Fruit fly (Drosophila melanogaster) whole organism, embryonic: Measurements from ENCODE around the gene retm.

ENCODE experiments used
- CG10366 ChIP-seq: fragments of 200-800 bp; sonication (Bioruptor generic); IDR thresholded peaks from 2 replicates; pipeline ENCODE4 v1.3.6; 2022; ENCODE audit warnings: missing biosample characterization, missing genetic modification characterization
- CG10431 ChIP-seq: fragments of 200-800 bp; sonication (Bioruptor generic); optimal IDR thresholded peaks from 3 replicates; lab custom pipeline; 2018; ENCODE audit warnings: missing biosample characterization, mild to moderate bottlenecking, missing genetic modification characterization
- CG10654 ChIP-seq: fragments of 200-800 bp; sonication (Bioruptor generic); optimal IDR thresholded peaks from 2 replicates; lab custom pipeline; 2016; ENCODE audit warnings: missing biosample characterization, missing genetic modification characterization
- CG10979 ChIP-seq: fragments of 200-800 bp; sonication (Bioruptor generic); optimal IDR thresholded peaks from 2 replicates; lab custom pipeline; 2018; ENCODE audit warnings: missing biosample characterization, mild to moderate bottlenecking, missing genetic modification characterization, moderate library complexity
- CG11085 ChIP-seq: fragments of 200-800 bp; sonication (Bioruptor generic); IDR thresholded peaks from 2 replicates; pipeline ENCODE4 v1.3.6; 2022; ENCODE audit warnings: missing biosample characterization, missing genetic modification characterization
- CG13624 ChIP-seq: fragments of 200-800 bp; sonication (Bioruptor generic); optimal IDR thresholded peaks from 2 replicates; lab custom pipeline; 2016; ENCODE audit warnings: missing biosample characterization, missing genetic modification characterization
- CG14050 ChIP-seq: fragments of 200-800 bp; sonication (Bioruptor generic); IDR thresholded peaks from 3 replicates; pipeline ENCODE4 v1.3.6; 2022; ENCODE audit warnings: missing biosample characterization, missing genetic modification characterization
- CG14441 ChIP-seq: fragments of 200-800 bp; sonication (Bioruptor generic); IDR thresholded peaks from 2 replicates; pipeline ENCODE4 v1.3.6; 2022; ENCODE audit warnings: missing biosample characterization, missing genetic modification characterization
- CG15011 ChIP-seq: fragments of 200-800 bp; sonication (Bioruptor generic); optimal IDR thresholded peaks from 3 replicates; lab custom pipeline; 2018; ENCODE audit warnings: missing biosample characterization, mild to moderate bottlenecking, missing genetic modification characterization
- CG17802 ChIP-seq: fragments of 200-800 bp; sonication (Bioruptor generic); optimal IDR thresholded peaks from 2 replicates; lab custom pipeline; 2018; ENCODE audit warnings: missing biosample characterization, mild to moderate bottlenecking, missing genetic modification characterization, moderate library complexity
- CG30431 ChIP-seq: fragments of 200-800 bp; sonication (Bioruptor generic); optimal IDR thresholded peaks from 2 replicates; lab custom pipeline; 2017; ENCODE audit warnings: missing biosample characterization, missing genetic modification characterization
- CG3281 ChIP-seq: fragments of 200-800 bp; sonication (Bioruptor generic); optimal IDR thresholded peaks from 3 replicates; lab custom pipeline; 2017; ENCODE audit warnings: missing biosample characterization, mild to moderate bottlenecking, missing genetic modification characterization
- CG33213 ChIP-seq: fragments of 200-800 bp; sonication (Bioruptor generic); optimal IDR thresholded peaks from 3 replicates; lab custom pipeline; 2016; ENCODE audit warnings: missing biosample characterization, missing genetic modification characterization
- CG3995 ChIP-seq: fragments of 200-800 bp; sonication (Bioruptor generic); optimal IDR thresholded peaks from 3 replicates; lab custom pipeline; 2016; ENCODE audit warnings: missing biosample characterization, missing genetic modification characterization
- CG4424 ChIP-seq: fragments of 200-800 bp; sonication (Bioruptor generic); optimal IDR thresholded peaks from 3 replicates; lab custom pipeline; 2016; ENCODE audit warnings: missing biosample characterization, missing genetic modification characterization
- CG4730 ChIP-seq: fragments of 200-800 bp; sonication (Bioruptor generic); IDR thresholded peaks from 2 replicates; pipeline ENCODE4 v1.3.6; 2022; ENCODE audit warnings: missing biosample characterization, missing genetic modification characterization
- CG4820 ChIP-seq: fragments of 200-800 bp; sonication (Bioruptor generic); optimal IDR thresholded peaks from 3 replicates; lab custom pipeline; 2016; ENCODE audit warnings: missing biosample characterization, missing genetic modification characterization
- CG7372 ChIP-seq: fragments of 200-800 bp; sonication (Bioruptor generic); IDR thresholded peaks from 2 replicates; pipeline ENCODE4 v1.3.6; 2022; ENCODE audit warnings: missing biosample characterization, missing genetic modification characterization
- H2.0 ChIP-seq: fragments of 200-800 bp; sonication (Bioruptor generic); IDR thresholded peaks from 2 replicates; pipeline ENCODE4 v1.3.6; 2022; ENCODE audit warnings: missing biosample characterization, missing genetic modification characterization
- Hand ChIP-seq: fragments of 200-800 bp; sonication (Bioruptor generic); optimal IDR thresholded peaks from 2 replicates; lab custom pipeline; 2017; ENCODE audit warnings: mild to moderate bottlenecking, missing biosample characterization, missing genetic modification reagents, missing genetic modification characterization
- Hey ChIP-seq: fragments of 200-800 bp; sonication (Bioruptor generic); optimal IDR thresholded peaks from 3 replicates; lab custom pipeline; 2018; ENCODE audit warnings: missing biosample characterization, mild to moderate bottlenecking, missing genetic modification characterization
- Hmx ChIP-seq: fragments of 200-800 bp; sonication (Bioruptor generic); optimal IDR thresholded peaks from 2 replicates; lab custom pipeline; 2016; ENCODE audit warnings: missing biosample characterization, missing genetic modification characterization
- Hr3 ChIP-seq: fragments of 200-800 bp; sonication (Bioruptor generic); optimal IDR thresholded peaks from 3 replicates; lab custom pipeline; 2016; ENCODE audit warnings: missing biosample characterization, missing genetic modification characterization
- Hsf ChIP-seq: fragments of 200-800 bp; sonication (Bioruptor generic); optimal IDR thresholded peaks from 3 replicates; lab custom pipeline; 2016; ENCODE audit warnings: missing biosample characterization, missing genetic modification characterization
- Mrtf ChIP-seq: fragments of 200-800 bp; sonication (Bioruptor generic); IDR thresholded peaks from 3 replicates; pipeline ENCODE4 v1.3.6; 2022; ENCODE audit warnings: missing biosample characterization, missing genetic modification characterization
- Oaz ChIP-seq: fragments of 200-800 bp; sonication (Bioruptor generic); IDR thresholded peaks from 2 replicates; pipeline ENCODE4 v1.3.6; 2022; ENCODE audit warnings: missing biosample characterization, missing genetic modification characterization
- Ptx1 ChIP-seq: fragments of 200-800 bp; sonication (Bioruptor generic); IDR thresholded peaks from 2 replicates; pipeline ENCODE4 v1.3.6; 2022; ENCODE audit warnings: missing biosample characterization, missing genetic modification characterization
- Vsx1 ChIP-seq: fragments of 200-800 bp; sonication (Bioruptor generic); optimal IDR thresholded peaks from 2 replicates; lab custom pipeline; 2017; ENCODE audit warnings: missing biosample characterization, mild to moderate bottlenecking, missing genetic modification characterization, missing genetic modification reagents
- aop ChIP-seq: fragments of 200-800 bp; sonication (Bioruptor generic); IDR thresholded peaks from 2 replicates; pipeline ENCODE4 v1.3.6; 2022; ENCODE audit warnings: missing biosample characterization, missing genetic modification characterization
- ara ChIP-seq: fragments of 200-800 bp; sonication (Bioruptor generic); IDR thresholded peaks from 2 replicates; pipeline ENCODE4 v1.3.6; 2022; ENCODE audit warnings: missing biosample characterization, missing genetic modification characterization
- cato ChIP-seq: fragments of 200-800 bp; sonication (Bioruptor generic); optimal IDR thresholded peaks from 2 replicates; lab custom pipeline; 2016; ENCODE audit warnings: missing biosample characterization, missing genetic modification characterization, borderline replicate concordance
- chinmo ChIP-seq: fragments of 200-800 bp; sonication (Bioruptor generic); IDR thresholded peaks from 4 replicates; pipeline ENCODE4 v1.3.6; 2022; ENCODE audit warnings: missing biosample characterization, missing genetic modification characterization; ENCODE audit not compliant: partially characterized antibody
- dati ChIP-seq: fragments of 200-800 bp; sonication (Bioruptor generic); IDR thresholded peaks from 2 replicates; pipeline ENCODE4 v1.3.6; 2022; ENCODE audit warnings: missing biosample characterization, missing genetic modification characterization
- fru ChIP-seq: fragments of >200 bp; optimal IDR thresholded peaks from 2 replicates; lab custom pipeline; 2017
- gcm ChIP-seq: fragments of 200-800 bp; sonication (Bioruptor generic); optimal IDR thresholded peaks from 2 replicates; lab custom pipeline; 2019; ENCODE audit warnings: missing biosample characterization, mild to moderate bottlenecking, missing genetic modification characterization, moderate library complexity
- grau ChIP-seq: fragments of 200-800 bp; optimal IDR thresholded peaks from 3 replicates; lab custom pipeline; 2019; ENCODE audit warnings: missing biosample characterization, mild to moderate bottlenecking, missing genetic modification characterization, moderate library complexity
- gt ChIP-seq: fragments of 200-800 bp; sonication (Bioruptor generic); IDR thresholded peaks from 2 replicates; pipeline ENCODE4 v1.3.6; 2022; ENCODE audit warnings: missing biosample characterization, missing genetic modification characterization
- jing ChIP-seq: fragments of 200-800 bp; sonication (Bioruptor generic); optimal IDR thresholded peaks from 2 replicates; lab custom pipeline; 2018; ENCODE audit warnings: missing biosample characterization, mild to moderate bottlenecking, missing genetic modification characterization
- kni ChIP-seq: fragments of 200-800 bp; sonication (Bioruptor generic); optimal IDR thresholded peaks from 3 replicates; lab custom pipeline; 2017; ENCODE audit warnings: mild to moderate bottlenecking, missing biosample characterization, missing genetic modification reagents, missing genetic modification characterization
- lilli ChIP-seq: fragments of 200-800 bp; sonication (Bioruptor generic); optimal IDR thresholded peaks from 3 replicates; lab custom pipeline; 2016; ENCODE audit warnings: missing biosample characterization, missing genetic modification characterization
- lola ChIP-seq, 3 experiments: fragments of >200 bp in 2 of 3; fragments of 200-800 bp in 1 of 3; sonication (Bioruptor generic) in 1 of 3; optimal IDR thresholded peaks; 2 replicates each; lab custom pipeline; 2017 to 2019; ENCODE audit warnings: missing biosample characterization in 3 of 3, missing genetic modification characterization in 3 of 3, mild to moderate bottlenecking in 1 of 3, moderate library complexity in 1 of 3
- pnt ChIP-seq: fragments of 200-800 bp; sonication (Bioruptor generic); optimal IDR thresholded peaks from 3 replicates; lab custom pipeline; 2016; ENCODE audit warnings: missing biosample characterization, missing genetic modification characterization
- pzg ChIP-seq: fragments of 200-800 bp; sonication (Bioruptor generic); optimal IDR thresholded peaks from 3 replicates; lab custom pipeline; 2018; ENCODE audit warnings: missing biosample characterization, mild to moderate bottlenecking, missing genetic modification characterization, moderate library complexity
- sd ChIP-seq: fragments of 200-800 bp; sonication (Bioruptor generic); optimal IDR thresholded peaks from 3 replicates; lab custom pipeline; 2018; ENCODE audit warnings: missing biosample characterization, mild to moderate bottlenecking, missing genetic modification characterization, moderate library complexity
- sim ChIP-seq: fragments of 200-800 bp; sonication (Bioruptor generic); IDR thresholded peaks from 2 replicates; pipeline ENCODE4 v1.3.6; 2022; ENCODE audit warnings: missing biosample characterization, missing genetic modification characterization
- stwl ChIP-seq: fragments of 200-800 bp; sonication (Bioruptor generic); optimal IDR thresholded peaks from 3 replicates; lab custom pipeline; 2018; ENCODE audit warnings: missing biosample characterization, mild to moderate bottlenecking, missing genetic modification characterization, moderate library complexity
- tup ChIP-seq: fragments of 200-800 bp; sonication (Bioruptor generic); optimal IDR thresholded peaks from 2 replicates; lab custom pipeline; 2016; ENCODE audit warnings: missing biosample characterization, mild to moderate bottlenecking, missing genetic modification characterization, moderate library complexity
- wor ChIP-seq: fragments of 200-800 bp; sonication (Bioruptor generic); IDR thresholded peaks from 2 replicates; pipeline ENCODE4 v1.3.6; 2022; ENCODE audit warnings: missing biosample characterization, missing genetic modification characterization
- zfh1 ChIP-seq: fragments of 200-800 bp; sonication (Bioruptor generic); IDR thresholded peaks from 3 replicates; pipeline ENCODE4 v1.3.6; 2022; ENCODE audit warnings: missing biosample characterization, missing genetic modification characterization
- zfh2 ChIP-seq: fragments of 200-800 bp; sonication (Bioruptor generic); optimal IDR thresholded peaks from 2 replicates; lab custom pipeline; 2016; ENCODE audit warnings: missing biosample characterization, missing genetic modification characterization

The retm gene

DNA sequence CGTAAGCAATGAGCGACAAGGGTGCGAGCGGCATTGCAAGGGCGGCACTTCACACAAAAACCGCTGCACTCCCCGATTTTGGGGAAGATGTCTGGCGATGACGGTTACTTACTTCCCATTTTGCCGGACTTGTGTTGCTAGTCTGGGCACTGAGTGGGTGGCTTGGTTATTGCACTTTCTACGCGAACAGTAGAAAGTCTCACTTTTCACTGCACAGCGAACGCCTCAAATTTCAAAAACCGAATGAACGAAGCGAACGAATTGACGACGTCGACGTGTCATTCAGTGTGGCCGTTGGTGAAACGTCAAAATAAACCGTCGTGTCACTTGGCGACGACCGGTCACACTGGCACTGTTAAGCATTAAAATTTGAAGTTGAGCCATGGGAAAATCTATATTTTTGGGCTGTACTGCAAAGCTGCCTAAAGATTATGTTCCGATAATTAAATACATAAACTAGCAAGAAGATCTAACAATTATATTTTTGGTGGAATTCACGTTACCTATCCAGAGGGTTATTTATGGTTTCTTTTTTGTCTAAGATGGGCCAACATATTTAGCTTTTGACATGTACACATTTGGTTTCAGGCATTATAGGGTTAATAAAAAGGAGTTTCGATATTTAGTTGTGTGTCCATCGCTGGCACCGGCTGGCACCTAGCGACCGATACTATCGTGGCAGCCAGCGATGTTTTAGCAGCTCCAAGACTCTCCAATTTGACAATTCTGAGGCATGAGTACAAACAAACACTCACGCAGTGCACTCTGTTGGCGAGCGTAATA, 24.7 kb upstream of the retm start, which contains the start of the genes Sec61alpha and Daxx (continued):
- TF ChIP-seq zfh1 (GFP tag; lab: Robert Waterston, UW) (peak; percentile 69; the same call in 2 of the 3 replicates), lola (GFP tag; optimal IDR thresholded peaks at IDR 0.05; lab: Kevin White, UChicago) (peak in 1 of 3 experiments; percentile 67), CG14050 (peak; percentile 76), CG13624 (GFP tag; lab: Kevin White, UChicago) (peak; percentile 91), fru (lab: Kevin White, UChicago) (no peak), CG7372 (GFP tag; lab: Robert Waterston, UW) (peak; percentile 86), CG3281 (GFP tag; lab: Kevin White, UChicago) (peak; percentile 70), cato (GFP tag; lab: Kevin White, UChicago) (peak; percentile 84), Hr3 (peak; percentile 87), Hey (no peak), CG4820 (GFP tag; lab: Kevin White, UChicago) (peak; percentile 70), stwl (peak; percentile 71), tup (GFP tag; lab: Kevin White, UChicago) (peak; percentile 69), zfh2 (GFP tag; lab: Kevin White, UChicago) (peak; percentile 96), CG10366 (GFP tag; lab: Robert Waterston, UW) (peak; percentile 82), aop (peak; percentile 46; the same call in 1 of the 2 replicates), sd (tag; lab: Kevin White, UChicago) (peak; percentile 46), grau (peak; percentile 82), CG33213 (GFP tag; lab: Kevin White, UChicago) (peak; percentile 91), CG10654 (GFP tag; lab: Kevin White, UChicago) (peak; percentile 82), gt (GFP tag; lab: Robert Waterston, UW) (0 out of 2 replicates have a peak, but pooled peaks have one; percentile 27), H2.0 (peak; percentile 84), CG14441 (GFP tag; lab: Robert Waterston, UW) (peak; percentile 83), chinmo (GFP tag; lab: Robert Waterston, UW) (peak; percentile 99), Vsx1 (GFP tag; lab: Kevin White, UChicago) (no peak), lilli (GFP tag; lab: Kevin White, UChicago) (peak; percentile 94), Oaz (GFP tag; lab: Robert Waterston, UW) (peak; percentile 62), Hsf (GFP tag; lab: Kevin White, UChicago) (peak; percentile 91), CG10979 (tag; lab: Kevin White, UChicago) (peak; percentile 68), jing (GFP tag; lab: Kevin White, UChicago) (no peak), CG17802 (tag; lab: Kevin White, UChicago) (peak; percentile 21), CG30431 (GFP tag; lab: Kevin White, UChicago) (peak; percentile 60), pzg (GFP tag; lab: Kevin White, UChicago) (peak; percentile 89), CG15011 (peak; percentile 68), CG3995 (GFP tag; lab: Kevin White, UChicago) (peak; percentile 52), ara (peak; percentile 84), Hand (GFP tag; lab: Kevin White, UChicago) (peak; percentile 27), pnt (GFP tag; lab: Kevin White, UChicago) (peak; percentile 91), dati (peak; percentile 76), wor (peak; percentile 59), CG4730 (GFP tag; lab: Robert Waterston, UW) (peak; percentile 68), Mrtf (GFP tag; lab: Robert Waterston, UW) (peak; percentile 53; the same call in 2 of the 3 replicates), CG10431 (GFP tag; lab: Kevin White, UChicago) (peak; percentile 42), gcm (GFP tag; lab: Kevin White, UChicago) (peak; percentile 65), Ptx1 (GFP tag; lab: Robert Waterston, UW) (peak; percentile 84), Hmx (GFP tag; lab: Kevin White, UChicago) (peak; percentile 13), CG11085 (peak; percentile 80), sim (GFP tag; lab: Robert Waterston, UW) (peak; percentile 18; the same call in 1 of the 2 replicates), CG4424 (peak; percentile 85), kni (GFP tag; lab: Kevin White, UChicago) (no peak)
